Fruit fly (Drosophila melanogaster) whole organism, embryonic: Measurements from ENCODE around the gene Charon.

Experiments used
- Atf-2 ChIP-seq: fragments of 200-800 bp; sonication (Bioruptor generic); optimal IDR thresholded peaks from 2 replicates; lab custom pipeline; 2016; ENCODE audit warnings: missing biosample characterization, missing genetic modification characterization
- Bdp1 ChIP-seq: fragments of 200-800 bp; sonication (Bioruptor generic); optimal IDR thresholded peaks from 3 replicates; lab custom pipeline; 2016; ENCODE audit warnings: missing biosample characterization, missing genetic modification characterization
- Blimp-1 ChIP-seq: fragments of 200-800 bp; sonication (Bioruptor generic); optimal IDR thresholded peaks from 3 replicates; lab custom pipeline; 2018; ENCODE audit warnings: missing biosample characterization, missing genetic modification characterization, mild to moderate bottlenecking, moderate library complexity, missing genetic modification reagents
- CG1024 ChIP-seq: fragments of 200-800 bp; sonication (Bioruptor generic); IDR thresholded peaks from 2 replicates; pipeline ENCODE4 v1.3.6; 2022; ENCODE audit warnings: missing biosample characterization, missing genetic modification characterization
- CG10274 ChIP-seq: fragments of 200-800 bp; sonication (Bioruptor generic); optimal IDR thresholded peaks from 3 replicates; lab custom pipeline; 2017; ENCODE audit warnings: missing biosample characterization, mild to moderate bottlenecking, missing genetic modification characterization
- CG10543 ChIP-seq: fragments of 200-800 bp; sonication (Bioruptor generic); optimal IDR thresholded peaks from 3 replicates; lab custom pipeline; 2017; ENCODE audit warnings: missing biosample characterization, mild to moderate bottlenecking, missing genetic modification characterization, moderate library complexity
- CG10979 ChIP-seq: fragments of 200-800 bp; sonication (Bioruptor generic); optimal IDR thresholded peaks from 2 replicates; lab custom pipeline; 2018; ENCODE audit warnings: missing biosample characterization, mild to moderate bottlenecking, missing genetic modification characterization, moderate library complexity
- CG11695 ChIP-seq: fragments of 200-800 bp; sonication (Bioruptor generic); IDR thresholded peaks from 3 replicates; pipeline ENCODE4 v1.3.6; 2022; ENCODE audit warnings: missing biosample characterization, missing genetic modification characterization
- CG12236 ChIP-seq: fragments of 200-800 bp; sonication (Bioruptor generic); optimal IDR thresholded peaks from 2 replicates; lab custom pipeline; 2016; ENCODE audit warnings: missing biosample characterization, missing genetic modification characterization
- CG14014 ChIP-seq: fragments of 200-800 bp; sonication (Bioruptor generic); IDR thresholded peaks from 2 replicates; pipeline ENCODE4 v1.3.6; 2022; ENCODE audit warnings: missing biosample characterization, missing genetic modification characterization
- CG14860 ChIP-seq: fragments of 200-800 bp; sonication (Bioruptor generic); IDR thresholded peaks from 3 replicates; pipeline ENCODE4 v1.3.6; 2022; ENCODE audit warnings: missing biosample characterization, missing genetic modification characterization; ENCODE audit not compliant: partially characterized antibody
- CG1832 ChIP-seq: fragments of 200-800 bp; sonication (Bioruptor generic); optimal IDR thresholded peaks from 2 replicates; lab custom pipeline; 2017; ENCODE audit warnings: missing biosample characterization, mild to moderate bottlenecking, missing genetic modification characterization, inconsistent platforms
- CG18476 ChIP-seq: fragments of 200-800 bp; sonication (Bioruptor generic); optimal IDR thresholded peaks from 2 replicates; lab custom pipeline; 2016; ENCODE audit warnings: missing biosample characterization, mild to moderate bottlenecking, missing genetic modification characterization
- CG2202 ChIP-seq: fragments of 200-800 bp; sonication (Bioruptor generic); optimal IDR thresholded peaks from 2 replicates; lab custom pipeline; 2018; ENCODE audit warnings: missing biosample characterization, mild to moderate bottlenecking, missing genetic modification characterization
- CG30431 ChIP-seq: fragments of 200-800 bp; sonication (Bioruptor generic); optimal IDR thresholded peaks from 2 replicates; lab custom pipeline; 2017; ENCODE audit warnings: missing biosample characterization, missing genetic modification characterization
- CG4424 ChIP-seq: fragments of 200-800 bp; sonication (Bioruptor generic); optimal IDR thresholded peaks from 3 replicates; lab custom pipeline; 2016; ENCODE audit warnings: missing biosample characterization, missing genetic modification characterization
- CG5245 ChIP-seq: fragments of 200-800 bp; sonication (Bioruptor generic); optimal IDR thresholded peaks from 3 replicates; lab custom pipeline; 2016; ENCODE audit warnings: missing biosample characterization, missing genetic modification characterization
- CG6272 ChIP-seq: fragments of 200-800 bp; sonication (Bioruptor generic); IDR thresholded peaks from 2 replicates; pipeline ENCODE4 v1.3.6; 2022; ENCODE audit warnings: missing biosample characterization, missing genetic modification characterization
- CG7357 ChIP-seq: fragments of 200-800 bp; sonication (Bioruptor generic); IDR thresholded peaks from 3 replicates; pipeline ENCODE4 v1.3.6; 2022; ENCODE audit warnings: missing biosample characterization, missing genetic modification characterization
- CG8924 ChIP-seq: fragments of 200-800 bp; optimal IDR thresholded peaks from 3 replicates; lab custom pipeline; 2019; ENCODE audit warnings: missing biosample characterization, mild to moderate bottlenecking, missing genetic modification characterization, moderate library complexity
- CG9876 ChIP-seq: fragments of 200-800 bp; sonication (Bioruptor generic); optimal IDR thresholded peaks from 2 replicates; lab custom pipeline; 2016; ENCODE audit warnings: missing biosample characterization, missing genetic modification characterization
- Chrac-16 ChIP-seq: fragments of 200-800 bp; sonication (Bioruptor generic); optimal IDR thresholded peaks from 3 replicates; lab custom pipeline; 2016; ENCODE audit warnings: missing biosample characterization, missing genetic modification characterization
- CrebB ChIP-seq: fragments of 200-800 bp; sonication (Bioruptor generic); optimal IDR thresholded peaks from 3 replicates; lab custom pipeline; 2018; ENCODE audit warnings: missing biosample characterization, mild to moderate bottlenecking, missing genetic modification characterization
- Dbx ChIP-seq: fragments of 200-800 bp; sonication (Bioruptor generic); IDR thresholded peaks from 3 replicates; pipeline ENCODE4 v1.3.6; 2022; ENCODE audit warnings: missing biosample characterization, missing genetic modification characterization
- Ets97D ChIP-seq: fragments of 200-800 bp; sonication (Bioruptor generic); optimal IDR thresholded peaks from 3 replicates; lab custom pipeline; 2016; ENCODE audit warnings: missing biosample characterization, missing genetic modification characterization
- Fer1 ChIP-seq: fragments of 200-800 bp; sonication (Bioruptor generic); optimal IDR thresholded peaks from 2 replicates; lab custom pipeline; 2017; ENCODE audit warnings: missing biosample characterization, mild to moderate bottlenecking, missing genetic modification characterization
- GATAe ChIP-seq: fragments of 200-800 bp; sonication (Bioruptor generic); conservative IDR thresholded peaks from 2 replicates; pipeline ENCODE4 v1.3.6; 2022; ENCODE audit warnings: missing biosample characterization, missing genetic modification characterization
- HLH3B ChIP-seq: fragments of 200-800 bp; sonication (Bioruptor generic); IDR thresholded peaks from 2 replicates; pipeline ENCODE4 v1.3.6; 2022; ENCODE audit warnings: missing biosample characterization, missing genetic modification characterization
- HLH54F ChIP-seq: fragments of 200-800 bp; sonication (Bioruptor generic); optimal IDR thresholded peaks from 3 replicates; lab custom pipeline; 2016; ENCODE audit warnings: missing biosample characterization, missing genetic modification characterization
- Hr39 ChIP-seq: fragments of >200 bp; optimal IDR thresholded peaks from 2 replicates; lab custom pipeline; 2017
- Mrtf ChIP-seq: fragments of 200-800 bp; sonication (Bioruptor generic); IDR thresholded peaks from 3 replicates; pipeline ENCODE4 v1.3.6; 2022; ENCODE audit warnings: missing biosample characterization, missing genetic modification characterization
- NC2α ChIP-seq: fragments of 200-800 bp; sonication (Bioruptor generic); optimal IDR thresholded peaks from 2 replicates; lab custom pipeline; 2016; ENCODE audit warnings: missing biosample characterization, missing genetic modification characterization
- Oli ChIP-seq: fragments of 200-800 bp; sonication (Bioruptor generic); optimal IDR thresholded peaks from 2 replicates; lab custom pipeline; 2018; ENCODE audit warnings: missing biosample characterization, mild to moderate bottlenecking, missing genetic modification characterization, moderate library complexity
- Sox100B ChIP-seq: fragments of 200-800 bp; sonication (Bioruptor generic); optimal IDR thresholded peaks from 3 replicates; lab custom pipeline; 2018; ENCODE audit warnings: missing biosample characterization, mild to moderate bottlenecking, missing genetic modification characterization
- Trl ChIP-seq, 3 experiments: fragments of >200 bp in 2 of 3; fragments of 200-800 bp in 1 of 3; sonication (Bioruptor generic) in 1 of 3; optimal IDR thresholded peaks; 2 replicates in 1 of 3; 3 replicates in 2 of 3; lab custom pipeline; 2016 to 2017; ENCODE audit warnings: missing biosample characterization in 1 of 3, missing genetic modification characterization in 1 of 3
- ci ChIP-seq: fragments of 200-800 bp; sonication (Bioruptor generic); IDR thresholded peaks from 3 replicates; pipeline ENCODE4 v1.3.6; 2022; ENCODE audit warnings: missing biosample characterization, missing genetic modification characterization
- eyg ChIP-seq: fragments of 200-800 bp; sonication (Bioruptor generic); optimal IDR thresholded peaks from 3 replicates; lab custom pipeline; 2016; ENCODE audit warnings: missing biosample characterization, missing genetic modification characterization
- hbn ChIP-seq: fragments of 200-800 bp; sonication (Bioruptor generic); IDR thresholded peaks from 2 replicates; pipeline ENCODE4 v1.3.6; 2022; ENCODE audit warnings: missing biosample characterization, missing genetic modification characterization; ENCODE audit not compliant: partially characterized antibody
- inv ChIP-seq: fragments of 200-800 bp; sonication (Bioruptor generic); IDR thresholded peaks from 2 replicates; pipeline ENCODE4 v1.3.6; 2022; ENCODE audit warnings: missing biosample characterization, missing genetic modification characterization; ENCODE audit not compliant: partially characterized antibody
- lilli ChIP-seq: fragments of 200-800 bp; sonication (Bioruptor generic); optimal IDR thresholded peaks from 3 replicates; lab custom pipeline; 2016; ENCODE audit warnings: missing biosample characterization, missing genetic modification characterization
- maf-S ChIP-seq: fragments of 200-800 bp; sonication (Bioruptor generic); optimal IDR thresholded peaks from 2 replicates; lab custom pipeline; 2016; ENCODE audit warnings: missing biosample characterization, missing genetic modification characterization
- mld ChIP-seq: fragments of 200-800 bp; sonication (Bioruptor generic); IDR thresholded peaks from 3 replicates; pipeline ENCODE4 v1.3.6; 2022; ENCODE audit warnings: missing biosample characterization, missing genetic modification characterization; ENCODE audit not compliant: partially characterized antibody
- otp ChIP-seq: fragments of 200-800 bp; sonication (Bioruptor generic); IDR thresholded peaks from 3 replicates; pipeline ENCODE4, ENCODE4 v1.3.6; 2022; ENCODE audit warnings: missing biosample characterization, missing genetic modification characterization
- pfk ChIP-seq: fragments of 200-800 bp; sonication (Bioruptor generic); optimal IDR thresholded peaks from 2 replicates; lab custom pipeline; 2018; ENCODE audit warnings: missing biosample characterization, mild to moderate bottlenecking, missing genetic modification characterization, moderate library complexity
- phol ChIP-seq: fragments of 200-800 bp; sonication (Bioruptor generic); optimal IDR thresholded peaks from 3 replicates; lab custom pipeline; 2018; ENCODE audit warnings: missing biosample characterization, mild to moderate bottlenecking, missing genetic modification characterization, moderate library complexity
- pzg ChIP-seq: fragments of 200-800 bp; sonication (Bioruptor generic); optimal IDR thresholded peaks from 3 replicates; lab custom pipeline; 2018; ENCODE audit warnings: missing biosample characterization, mild to moderate bottlenecking, missing genetic modification characterization, moderate library complexity
- row ChIP-seq: fragments of 200-800 bp; sonication (Bioruptor generic); IDR thresholded peaks from 3 replicates; pipeline ENCODE4 v1.3.6; 2022; ENCODE audit warnings: missing biosample characterization, missing genetic modification characterization
- salm ChIP-seq: fragments of 200-800 bp; sonication (Bioruptor generic); optimal IDR thresholded peaks from 2 replicates; lab custom pipeline; 2018; ENCODE audit warnings: missing biosample characterization, mild to moderate bottlenecking, missing genetic modification characterization
- sisA ChIP-seq: fragments of 200-800 bp; sonication (Bioruptor generic); IDR thresholded peaks from 2 replicates; pipeline ENCODE4 v1.3.6; 2022; ENCODE audit warnings: missing biosample characterization, missing genetic modification characterization
- sug ChIP-seq: fragments of 200-800 bp; optimal IDR thresholded peaks from 2 replicates; lab custom pipeline; 2019; ENCODE audit warnings: missing biosample characterization, mild to moderate bottlenecking, missing genetic modification characterization, moderate library complexity
- unpg ChIP-seq: fragments of 200-800 bp; sonication (Bioruptor generic); optimal IDR thresholded peaks from 3 replicates; lab custom pipeline; 2018; ENCODE audit warnings: missing biosample characterization, mild to moderate bottlenecking, missing genetic modification characterization, moderate library complexity
- vfl ChIP-seq: fragments of 200-800 bp; sonication (Bioruptor generic); optimal IDR thresholded peaks from 2 replicates; lab custom pipeline; 2016; ENCODE audit warnings: missing biosample characterization, missing genetic modification characterization
- yki ChIP-seq: fragments of >200 bp; optimal IDR thresholded peaks from 3 replicates; lab custom pipeline; 2018

Gene Charon

dm6 chr2L:1125437-1125836 lies 47.2 kb downstream of the Charon start (continued):
- TF ChIP-seq NC2α (GFP tag; lab: Kevin White, UChicago) (no peak), sisA (GFP tag; lab: Robert Waterston, UW) (no peak), Atf-2 (GFP tag; lab: Kevin White, UChicago) (no peak), CG14860 (no peak), HLH54F (GFP tag; lab: Kevin White, UChicago) (no peak), CG11695 (GFP tag; lab: Robert Waterston, UW) (no peak), CG12236 (GFP tag; lab: Kevin White, UChicago) (no peak), CG30431 (no peak), CG1832 (GFP tag; lab: Kevin White, UChicago) (no peak), CG5245 (GFP tag; lab: Kevin White, UChicago) (no peak), Oli (tag; lab: Kevin White, UChicago) (no peak), CG10979 (tag; lab: Kevin White, UChicago) (no peak), GATAe (no peak), yki (lab: Kevin White, UChicago) (no peak), eyg (no peak), sug (tag; lab: Kevin White, UChicago) (peak; percentile 88), mld (GFP tag; lab: Robert Waterston, UW) (no peak), lilli (no peak), CG1024 (GFP tag; lab: Robert Waterston, UW) (no peak), CG2202 (tag; lab: Kevin White, UChicago) (no peak), hbn (GFP tag; lab: Robert Waterston, UW) (no peak), phol (no peak), CG9876 (no peak), CG14014 (GFP tag; lab: Robert Waterston, UW) (no peak), ci (no peak; the same call in 2 of the 3 replicates), unpg (GFP tag; lab: Kevin White, UChicago) (no peak), Mrtf (no peak), maf-S (GFP tag; lab: Kevin White, UChicago) (no peak), Fer1 (GFP tag; lab: Kevin White, UChicago) (no peak), CG8924 (no peak), Bdp1 (GFP tag; lab: Kevin White, UChicago) (no peak), inv (GFP tag; lab: Robert Waterston, UW) (no peak), Chrac-16 (GFP tag; lab: Kevin White, UChicago) (no peak), Blimp-1 (GFP tag; lab: Kevin White, UChicago) (no peak), row (GFP tag; lab: Robert Waterston, UW) (no peak), Hr39 (no peak), CG4424 (GFP tag; lab: Kevin White, UChicago) (no peak), CG18476 (GFP tag; lab: Kevin White, UChicago) (no peak), HLH3B (GFP tag; lab: Robert Waterston, UW) (no peak), CG10543 (peak; percentile 77), CG6272 (GFP tag; lab: Robert Waterston, UW) (no peak), Dbx (GFP tag; lab: Robert Waterston, UW) (no peak), Trl (optimal IDR thresholded peaks at IDR 0.05; lab: Kevin White, UChicago) (no peak), Trl (GFP tag; optimal IDR thresholded peaks at IDR 0.05; lab: Kevin White, UChicago) (no peak), CG10274 (no peak), Ets97D (GFP tag; lab: Kevin White, UChicago) (no peak), vfl (GFP tag; lab: Kevin White, UChicago) (no peak), salm (tag; lab: Kevin White, UChicago) (no peak), otp (GFP tag; lab: Robert Waterston, UW) (no peak), pfk (GFP tag; lab: Kevin White, UChicago) (no peak), CG7357 (GFP tag; lab: Robert Waterston, UW) (no peak), Sox100B (GFP tag; lab: Kevin White, UChicago) (no peak), pzg (no peak), CrebB (tag; lab: Kevin White, UChicago) (peak; percentile 43)
